Fruit fly (Drosophila melanogaster): ENCODE results near the gene CadN2.
A peak's percentile ranks its signal among the peaks of the same experiment; 100 is the strongest.

Gene CadN2

DNA sequence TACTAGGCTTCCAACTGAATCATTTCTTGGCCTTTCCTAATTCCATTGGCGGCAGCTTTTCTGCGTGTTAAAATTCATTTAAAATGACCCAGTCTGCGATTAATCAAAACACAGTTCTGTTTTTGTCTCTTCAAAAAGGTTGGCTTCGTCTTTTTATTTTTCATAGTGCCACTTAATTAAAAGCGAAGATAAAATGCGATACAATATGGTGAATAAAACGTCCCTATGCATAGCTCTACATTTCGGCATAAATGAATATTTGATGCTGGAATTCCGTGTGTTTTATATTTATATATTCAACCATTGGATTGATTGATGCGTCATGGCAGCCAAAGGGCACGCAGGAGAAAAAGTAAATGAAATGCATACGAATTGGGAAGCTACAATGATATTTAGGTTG lies 133.5 kb downstream of the CadN2 start (continued):
- TF ChIP-seq Scr (GFP tag; IDR thresholded peaks at IDR 0.05; ENCODE audit: partially characterized antibody) (no peak), abd-A (tag; optimal IDR thresholded peaks at IDR 0.05) (peak; percentile 76), CG15269 (tag; optimal IDR thresholded peaks at IDR 0.05) (peak; percentile 70), Dp (GFP tag; optimal IDR thresholded peaks at IDR 0.05) (no peak), CG12299 (tag; optimal IDR thresholded peaks at IDR 0.05) (no peak), pita (GFP tag; optimal IDR thresholded peaks at IDR 0.05) (no peak), dpn (GFP tag; optimal IDR thresholded peaks at IDR 0.05) (no peak), pan (optimal IDR thresholded peaks at IDR 0.05) (no peak), pan (GFP tag; optimal IDR thresholded peaks at IDR 0.05 in 1 of 2, IDR thresholded peaks at IDR 0.05 in 1 of 2) (no peak), CG15601 (tag; optimal IDR thresholded peaks at IDR 0.05) (no peak), hb (GFP tag; IDR thresholded peaks at IDR 0.05; ENCODE audit: partially characterized antibody) (no peak), pb (GFP tag; optimal IDR thresholded peaks at IDR 0.05) (no peak), lola (GFP tag; optimal IDR thresholded peaks at IDR 0.05) (no peak)

DNA sequence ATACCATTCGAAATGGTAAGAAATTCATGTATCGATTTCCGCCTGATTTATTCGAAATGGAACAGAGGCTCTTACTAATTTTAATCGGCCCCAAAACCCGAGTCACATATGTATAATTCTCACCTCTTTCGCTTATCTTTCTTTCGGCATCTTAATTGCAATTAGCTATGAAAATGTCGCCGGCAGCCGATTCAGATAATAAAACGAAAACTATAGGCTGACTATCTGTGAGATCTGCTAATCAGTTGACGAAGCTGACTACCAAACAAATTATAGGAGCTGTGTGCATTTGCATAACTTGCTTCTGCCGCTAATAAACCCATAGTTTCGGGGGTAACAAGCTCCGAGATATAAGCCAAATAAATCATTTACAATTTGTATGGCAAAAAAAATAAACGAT lies 133.9 kb downstream of the CadN2 start:
- TF ChIP-seq dysf (GFP tag; IDR thresholded peaks at IDR 0.05): no peak
- TF ChIP-seq grn (GFP tag; optimal IDR thresholded peaks at IDR 0.05): peak; percentile 68
- no peak for TF ChIP-seq Atf3 (GFP tag; optimal IDR thresholded peaks at IDR 0.05)
- TF ChIP-seq Awh (GFP tag; IDR thresholded peaks at IDR 0.05): peak; percentile 94
- peak; percentile 41 for TF ChIP-seq Vsx1 (GFP tag; optimal IDR thresholded peaks at IDR 0.05)
- no peak for TF ChIP-seq CG5245 (GFP tag; optimal IDR thresholded peaks at IDR 0.05)
- TF ChIP-seq sens (GFP tag): peak; percentile 4

DNA sequence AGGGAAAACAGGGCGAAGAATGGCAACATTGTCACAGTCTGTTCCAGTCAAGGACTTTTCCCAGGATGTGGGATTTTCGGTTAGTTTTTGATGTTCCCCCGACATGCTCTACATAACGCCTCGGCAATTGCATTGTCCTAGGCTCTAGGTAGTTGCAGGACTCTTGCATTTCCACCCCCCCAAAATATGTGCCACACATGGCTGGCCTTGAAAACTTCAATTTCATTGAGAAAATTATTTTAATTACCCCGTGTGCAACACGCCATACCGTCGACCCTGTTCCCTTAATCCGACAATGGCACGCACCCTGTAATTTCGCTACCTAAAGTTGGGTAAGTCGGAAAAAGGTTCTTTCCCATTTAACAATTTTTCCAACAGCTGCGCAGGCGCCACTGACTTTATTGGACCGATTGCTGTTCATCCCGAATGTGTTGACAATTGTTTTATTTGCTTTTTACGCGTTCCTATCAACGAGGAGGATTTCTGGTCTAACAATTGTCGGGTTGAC lies 134.6 kb downstream of the CadN2 start:
- TF ChIP-seq cad (GFP tag; optimal IDR thresholded peaks at IDR 0.05) (peak; percentile 0), CG12071 (GFP tag; optimal IDR thresholded peaks at IDR 0.05) (no peak), nerfin-1 (tag; optimal IDR thresholded peaks at IDR 0.05) (peak; percentile 3), tll (GFP tag; optimal IDR thresholded peaks at IDR 0.05) (peak in 1 of 2 experiments; percentile 69), dmrt11E (tag; optimal IDR thresholded peaks at IDR 0.05) (no peak), pros (GFP tag; optimal IDR thresholded peaks at IDR 0.05) (peak; percentile 87), bigmax (GFP tag; optimal IDR thresholded peaks at IDR 0.05) (no peak), kni (GFP tag; optimal IDR thresholded peaks at IDR 0.05) (peak; percentile 42), oc (tag; optimal IDR thresholded peaks at IDR 0.05) (peak; percentile 8), zen (tag; optimal IDR thresholded peaks at IDR 0.05) (peak; percentile 22), gsb-n (tag; optimal IDR thresholded peaks at IDR 0.05) (peak; percentile 14), twi (tag; optimal IDR thresholded peaks at IDR 0.05) (peak; percentile 93), insv (GFP tag; optimal IDR thresholded peaks at IDR 0.05) (peak in 1 of 2 experiments; percentile 10), CG15479 (GFP tag; optimal IDR thresholded peaks at IDR 0.05) (peak; percentile 9)

DNA sequence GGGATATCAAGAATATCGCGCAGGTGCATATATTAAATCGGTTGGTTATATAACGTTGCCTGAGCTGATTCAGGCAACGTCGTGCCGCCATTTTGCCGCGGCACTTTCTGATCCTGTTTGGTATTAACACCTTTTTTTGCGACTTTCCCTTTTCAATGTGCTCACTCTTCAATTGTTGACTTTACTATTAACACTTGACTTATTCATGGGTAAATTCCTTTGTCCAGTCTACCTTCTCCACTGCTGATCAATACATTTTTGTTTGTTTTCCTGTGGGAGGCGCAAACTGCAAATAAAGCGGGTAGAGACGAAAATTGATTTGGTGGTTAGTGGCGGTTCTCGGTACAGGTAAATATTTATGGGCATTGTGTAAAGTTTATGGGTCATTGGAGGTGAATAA lies 135.6 kb downstream of the CadN2 start:
- TF ChIP-seq pb (GFP tag; optimal IDR thresholded peaks at IDR 0.05) (no peak), CG7745 (tag; optimal IDR thresholded peaks at IDR 0.05) (no peak), CG17568 (GFP tag; optimal IDR thresholded peaks at IDR 0.05) (no peak), cad (GFP tag; optimal IDR thresholded peaks at IDR 0.05) (peak; percentile 40), CG7271 (tag; optimal IDR thresholded peaks at IDR 0.05) (no peak), CG7357 (GFP tag; IDR thresholded peaks at IDR 0.05) (no peak), tll (GFP tag; optimal IDR thresholded peaks at IDR 0.05) (peak in 1 of 2 experiments; percentile 94), CG31365 (tag; optimal IDR thresholded peaks at IDR 0.05) (no peak), Hsf (GFP tag; optimal IDR thresholded peaks at IDR 0.05) (no peak), Antp (GFP tag; optimal IDR thresholded peaks at IDR 0.05) (no peak), CG3065 (GFP tag; optimal IDR thresholded peaks at IDR 0.05) (no peak), CG17912 (GFP tag; optimal IDR thresholded peaks at IDR 0.05) (no peak), CG3726 (GFP tag; IDR thresholded peaks at IDR 0.05) (no peak), Gsc (GFP tag; IDR thresholded peaks at IDR 0.05) (no peak), sens (GFP tag) (peak; percentile 3), sisA (GFP tag; IDR thresholded peaks at IDR 0.05) (no peak), CG12942 (GFP tag; optimal IDR thresholded peaks at IDR 0.05) (no peak)

Measured in whole organism, embryonic.